Worm (Caenorhabditis elegans): ENCODE data around the gene ttr-6.

DNA sequence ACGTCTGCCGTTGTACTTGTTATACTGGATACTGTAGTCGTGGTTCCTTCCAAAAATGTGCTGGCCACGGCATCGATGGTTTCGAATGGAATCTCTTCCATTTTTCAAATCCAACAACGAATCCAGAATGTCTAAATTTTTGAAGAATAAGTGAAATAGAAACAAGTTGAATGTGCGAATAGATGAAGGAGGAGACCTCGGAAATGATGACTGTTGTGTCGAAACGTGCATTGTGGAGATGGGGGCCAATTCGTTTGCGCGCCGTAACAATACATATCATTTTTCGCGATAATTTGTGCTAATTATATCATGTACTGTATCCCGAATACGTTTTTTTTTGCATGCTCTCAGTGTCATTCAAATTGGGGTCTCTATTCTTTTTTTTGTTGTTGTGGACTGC, 38.3 kb upstream of the ttr-6 start, which contains the start of gene aexr-1:
- no peak for TF ChIP-seq W03F9.2 (tag; optimal IDR thresholded peaks at IDR 0.05)
- no peak for TF ChIP-seq him-1 (tag; optimal IDR thresholded peaks at IDR 0.05)
- TF ChIP-seq dao-5 (tag; optimal IDR thresholded peaks at IDR 0.05), result no peak
